Fruit fly (Drosophila melanogaster) whole organism: Measurements from ENCODE around the gene CG13622.

Experiments used
- CG8478 ChIP-seq: fragments of >200 bp; optimal IDR thresholded peaks from 2 replicates; lab custom pipeline; 2018; ENCODE audit warnings: inconsistent platforms
- Dll ChIP-seq: fragments of >200 bp; optimal IDR thresholded peaks from 2 replicates; lab custom pipeline; 2017
- EcR ChIP-seq, 2 experiments: fragments of >200 bp; optimal IDR thresholded peaks; 2 replicates each; lab custom pipeline; 2017; ENCODE audit warnings: missing biosample characterization in 2 of 2, missing genetic modification characterization in 2 of 2, missing genetic modification reagents in 2 of 2
- pan ChIP-seq: fragments of >200 bp; optimal IDR thresholded peaks from 2 replicates; lab custom pipeline; 2017
- psq ChIP-seq: fragments of >200 bp; optimal IDR thresholded peaks from 2 replicates; lab custom pipeline; 2017
- usp ChIP-seq: fragments of >200 bp; optimal IDR thresholded peaks from 2 replicates; lab custom pipeline; 2017; ENCODE audit warnings: missing biosample characterization, missing genetic modification characterization, mixed read lengths

DNA sequence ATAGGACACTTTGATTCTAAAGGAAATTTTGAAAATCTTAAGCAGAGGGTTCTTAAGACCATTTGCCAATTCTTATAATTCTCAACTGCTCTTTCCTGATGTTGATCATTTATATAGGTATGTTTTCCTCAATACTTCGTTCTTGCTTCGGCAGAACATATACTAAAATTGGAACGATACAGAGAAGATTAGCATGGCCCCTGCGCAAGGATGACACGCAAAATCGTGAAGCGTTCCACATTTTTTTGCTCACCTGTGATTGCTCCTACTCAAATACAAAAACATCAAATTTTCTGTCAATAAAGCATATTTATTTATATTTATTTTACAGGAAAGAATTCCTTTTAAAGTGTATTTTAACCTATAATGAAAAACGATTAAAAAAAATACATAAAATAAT, 33.1 kb upstream of the CG13622 start:
- TF ChIP-seq Dll (no peak), psq (no peak), usp (no peak), EcR (GFP tag; optimal IDR thresholded peaks at IDR 0.05; lab: Kevin White, UChicago) (no peak), pan (no peak), CG8478 (lab: Kevin White, UChicago) (no peak)
